Worm (Caenorhabditis elegans) whole organism, L3 larva: Measurements from ENCODE around the gene clec-187.

ENCODE experiments used
- ZK546.5 ChIP-seq: sonication (generic microtip); optimal IDR thresholded peaks from 2 replicates; lab custom pipeline; 2017; ENCODE audit warnings: missing biosample characterization, missing genetic modification characterization
- aly-2 ChIP-seq: fragments of 150-350 bp; optimal IDR thresholded peaks from 2 replicates; lab custom pipeline; 2014; ENCODE audit warnings: missing biosample characterization, missing genetic modification characterization
- ama-1 ChIP-seq: fragments of 150-350 bp; optimal IDR thresholded peaks from 2 replicates; lab custom pipeline; 2018
- ceh-28 ChIP-seq: fragments of 150-350 bp; optimal IDR thresholded peaks from 2 replicates; lab custom pipeline; 2014; ENCODE audit warnings: missing biosample characterization, missing genetic modification reagents, missing genetic modification characterization
- ceh-9 ChIP-seq: sonication (generic microtip); optimal IDR thresholded peaks from 2 replicates; lab custom pipeline; 2018; ENCODE audit warnings: missing biosample characterization, missing genetic modification characterization
- egl-27 ChIP-seq: sonication (generic microtip); optimal IDR thresholded peaks from 4 replicates; lab custom pipeline; 2017; ENCODE audit warnings: missing biosample characterization, missing genetic modification reagents, missing genetic modification characterization
- egl-5 ChIP-seq: fragments of 150-350 bp; optimal IDR thresholded peaks from 2 replicates; lab custom pipeline; 2017; ENCODE audit warnings: missing biosample characterization, missing genetic modification reagents, missing genetic modification characterization, inconsistent platforms
- elt-1 ChIP-seq: fragments of 150-350 bp; optimal IDR thresholded peaks from 2 replicates; lab custom pipeline; 2014; ENCODE audit warnings: missing biosample characterization, missing genetic modification characterization
- elt-2 ChIP-seq: sonication (generic microtip); optimal IDR thresholded peaks from 2 replicates; lab custom pipeline; 2016; ENCODE audit warnings: missing genetic modification reagents, mild to moderate bottlenecking, missing genetic modification characterization, missing compliant biosample characterization
- elt-3 ChIP-seq, 3 experiments: fragments of 150-350 bp in 1 of 3; sonication (generic microtip) in 2 of 3; optimal IDR thresholded peaks; 2 replicates in 2 of 3; 4 replicates in 1 of 3; lab custom pipeline; 2014 to 2017; ENCODE audit warnings: missing biosample characterization in 3 of 3, missing genetic modification characterization in 3 of 3
- eor-1 ChIP-seq, 2 experiments: fragments of 150-350 bp; optimal IDR thresholded peaks; 2 replicates each; lab custom pipeline; 2014 to 2018; ENCODE audit warnings: missing biosample characterization in 2 of 2, missing genetic modification characterization in 2 of 2
- fkh-10 ChIP-seq: sonication (generic microtip); optimal IDR thresholded peaks from 2 replicates; lab custom pipeline; 2017; ENCODE audit warnings: missing biosample characterization, missing genetic modification reagents, missing genetic modification characterization
- fkh-2 ChIP-seq: fragments of 150-350 bp; optimal IDR thresholded peaks from 2 replicates; lab custom pipeline; 2014; ENCODE audit warnings: missing biosample characterization, missing genetic modification reagents, missing genetic modification characterization
- lin-39 ChIP-seq: fragments of 150-350 bp; optimal IDR thresholded peaks from 2 replicates; lab custom pipeline; 2018; ENCODE audit warnings: missing biosample characterization, missing genetic modification reagents, missing genetic modification characterization
- mdl-1 ChIP-seq: fragments of 150-350 bp; optimal IDR thresholded peaks from 2 replicates; lab custom pipeline; 2014; ENCODE audit warnings: missing biosample characterization, missing genetic modification characterization
- mml-1 ChIP-seq: fragments of 150-350 bp; sonication (generic microtip); optimal IDR thresholded peaks from 3 replicates; lab custom pipeline; 2014; ENCODE audit warnings: missing biosample characterization, missing genetic modification characterization
- nfya-1 ChIP-seq: sonication (generic microtip); optimal IDR thresholded peaks from 2 replicates; lab custom pipeline; 2017; ENCODE audit warnings: missing genetic modification characterization, mild to moderate bottlenecking, missing compliant biosample characterization, antibody characterized with exemption, moderate library complexity; ENCODE audit not compliant: insufficient read depth
- nhr-11 ChIP-seq: fragments of 150-350 bp; optimal IDR thresholded peaks from 2 replicates; lab custom pipeline; 2014; ENCODE audit warnings: missing biosample characterization, missing genetic modification characterization
- nhr-25 ChIP-seq: sonication (generic microtip); optimal IDR thresholded peaks from 2 replicates; lab custom pipeline; 2017; ENCODE audit warnings: missing biosample characterization, missing genetic modification characterization
- nhr-28 ChIP-seq: fragments of 150-350 bp; optimal IDR thresholded peaks from 2 replicates; lab custom pipeline; 2014; ENCODE audit warnings: missing biosample characterization, missing genetic modification characterization
- nhr-76 ChIP-seq: fragments of 150-350 bp; sonication (generic microtip); optimal IDR thresholded peaks from 5 replicates; lab custom pipeline; 2014; ENCODE audit warnings: missing biosample characterization, missing genetic modification characterization
- pha-4 ChIP-seq: fragments of 150-350 bp; optimal IDR thresholded peaks from 2 replicates; lab custom pipeline; 2014; ENCODE audit warnings: missing biosample characterization, missing genetic modification reagents, missing genetic modification characterization
- pqm-1 ChIP-seq: fragments of 150-350 bp; optimal IDR thresholded peaks from 2 replicates; lab custom pipeline; 2017; ENCODE audit warnings: missing biosample characterization, missing genetic modification characterization, inconsistent platforms
- skn-1 ChIP-seq: fragments of 150-350 bp; optimal IDR thresholded peaks from 2 replicates; lab custom pipeline; 2014; ENCODE audit warnings: missing biosample characterization, missing genetic modification characterization
- unc-62 ChIP-seq: fragments of 150-350 bp; sonication (generic microtip); optimal IDR thresholded peaks from 4 replicates; lab custom pipeline; 2014; ENCODE audit warnings: missing biosample characterization, missing genetic modification reagents, missing genetic modification characterization
- zag-1 ChIP-seq: fragments of 150-350 bp; optimal IDR thresholded peaks from 2 replicates; lab custom pipeline; 2014; ENCODE audit warnings: missing biosample characterization, missing genetic modification characterization

Gene clec-187

ce11 chrIV:12893166-12893565 lies 21.9 kb upstream of the clec-187 start, which contains the start of gene K08D8.12:
Gene K08D8.12 (plus strand): TSS chrIV:12893466.
- TF ChIP-seq mdl-1 (tag; lab: Kevin White, UChicago) (no peak), nhr-76 (no peak), elt-3 (tag; optimal IDR thresholded peaks at IDR 0.05; lab: Kevin White, UChicago) (no peak), lin-39 (tag; lab: Kevin White, UChicago) (no peak), ceh-28 (tag; lab: Kevin White, UChicago) (no peak), unc-62 (GFP tag; lab: Kevin White, UChicago) (no peak), pha-4 (tag; lab: Kevin White, UChicago) (no peak), ceh-9 (no peak), ama-1 (lab: Kevin White, UChicago) (no peak)
- TF ChIP-seq, all 47 proteins: peak for 0

DNA sequence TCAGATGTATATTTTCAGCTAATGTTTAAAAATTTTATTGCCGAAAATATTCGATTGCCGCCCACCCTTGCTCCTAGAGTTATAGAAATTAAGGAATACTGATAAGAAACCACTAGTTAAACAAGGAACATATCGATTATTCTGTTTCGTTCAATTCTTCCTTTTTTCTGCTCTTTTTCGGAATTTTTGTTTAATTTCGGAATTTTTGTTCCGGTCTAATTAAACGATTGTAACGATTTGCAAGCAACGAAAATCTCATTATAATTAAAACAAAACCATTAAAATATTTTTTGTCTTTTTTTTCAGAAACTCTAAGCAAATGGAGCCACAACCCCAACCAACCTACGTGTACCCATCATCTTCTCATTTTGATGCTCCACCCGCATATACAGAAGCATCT lies 20.9 kb upstream of the clec-187 start, which contains the start of gene K08D8.1:
TSS of gene K08D8.1 (plus strand) at position 301 of the 400 bp plus-strand sequence.
- no peak for TF ChIP-seq egl-5
- TF ChIP-seq zag-1 (tag; lab: Kevin White, UChicago) = no peak
- TF ChIP-seq ceh-28 (tag; lab: Kevin White, UChicago) = no peak
- no peak for TF ChIP-seq nhr-28 (tag; lab: Kevin White, UChicago)
- TF ChIP-seq egl-27 = no peak
- TF ChIP-seq fkh-10 (GFP tag; lab: Kevin White, UChicago) = no peak
- peak; percentile 30 for TF ChIP-seq elt-2 (tag; lab: Kevin White, UChicago)

DNA sequence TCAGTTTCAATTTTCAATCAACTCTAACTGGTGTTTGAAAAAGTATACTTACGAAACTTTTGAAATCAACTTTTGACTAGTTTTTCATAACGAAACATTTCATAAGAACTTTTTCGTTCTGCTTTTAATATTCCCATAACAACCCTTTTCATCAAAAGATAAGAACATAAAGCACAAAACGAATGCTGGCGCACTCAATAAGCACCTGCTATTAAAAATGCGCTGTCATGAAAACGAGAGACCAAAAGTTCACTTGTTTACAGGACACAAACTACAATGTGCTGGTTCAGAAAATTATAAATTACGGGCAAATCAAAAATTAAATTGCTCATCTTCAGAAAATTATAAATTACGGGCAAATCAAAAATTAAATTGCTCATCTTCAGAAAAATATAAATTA lies 19.8 kb upstream of the clec-187 start:
- TF ChIP-seq fkh-2 (tag; lab: Kevin White, UChicago) = no peak
- TF ChIP-seq nfya-1 = no peak
- no peak for TF ChIP-seq elt-1 (tag; lab: Kevin White, UChicago)
- peak; percentile 14 for TF ChIP-seq pqm-1 (tag; lab: Kevin White, UChicago)
- no peak for TF ChIP-seq nhr-25 (tag; lab: Kevin White, UChicago)
- no peak for TF ChIP-seq egl-5
- TF ChIP-seq elt-2 (tag; lab: Kevin White, UChicago) = peak; percentile 65
- TF ChIP-seq pha-4 (tag; lab: Kevin White, UChicago) = no peak
- no peak for TF ChIP-seq aly-2 (tag; lab: Kevin White, UChicago)
- TF ChIP-seq mml-1 (tag; lab: Kevin White, UChicago) = no peak

DNA sequence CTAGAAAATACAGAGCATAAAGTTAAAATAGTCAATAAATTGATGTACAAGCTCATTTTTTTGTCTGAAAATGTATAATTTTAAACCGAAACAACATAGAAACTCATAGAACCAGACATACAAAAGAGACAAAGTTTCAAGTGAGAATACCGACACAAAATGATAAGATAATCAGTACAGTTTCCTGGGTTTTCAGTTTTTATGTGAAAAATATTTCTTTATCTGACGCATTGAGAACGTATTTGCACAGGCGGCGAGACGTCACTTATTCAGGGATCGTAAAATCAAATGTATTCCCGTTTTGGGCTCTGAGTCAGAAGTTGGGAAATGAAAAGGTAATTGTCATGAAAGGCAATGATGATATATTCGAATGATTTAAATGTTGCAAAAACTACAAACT lies 19.1 kb upstream of the clec-187 start, which contains the start of gene K08D8.6:
TSS of gene K08D8.6 (minus strand) at position 64 of the 400 bp plus-strand sequence.
- TF ChIP-seq eor-1 (tag; optimal IDR thresholded peaks at IDR 0.05; lab: Kevin White, UChicago) (no peak), pqm-1 (tag; lab: Kevin White, UChicago) (peak; percentile 93), elt-2 (tag; lab: Kevin White, UChicago) (peak; percentile 94)
- TF ChIP-seq, all 47 proteins: peak for 2

DNA sequence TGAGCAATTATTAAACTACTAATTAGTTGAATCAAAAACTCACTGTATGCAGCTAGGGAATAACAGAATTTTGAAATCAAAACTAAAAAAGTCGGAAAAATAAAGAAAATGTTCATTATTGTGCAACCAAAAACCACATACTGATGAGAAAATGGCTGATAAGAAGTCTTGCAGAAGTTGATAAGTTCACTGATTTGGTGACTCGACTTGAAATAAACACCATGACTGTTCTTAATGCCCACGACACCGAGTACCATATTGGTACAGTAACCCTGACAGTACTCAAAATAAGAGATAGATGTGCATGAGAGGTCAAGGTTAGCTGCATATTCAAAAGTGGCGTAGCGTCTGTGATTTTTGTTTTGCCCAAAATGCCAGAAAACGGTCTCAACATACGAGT lies 14.7 kb upstream of the clec-187 start:
- peak; percentile 13 for TF ChIP-seq elt-2 (tag; lab: Kevin White, UChicago)
- TF ChIP-seq nhr-76 = no peak
- TF ChIP-seq, all 47 proteins: peak for 1

DNA sequence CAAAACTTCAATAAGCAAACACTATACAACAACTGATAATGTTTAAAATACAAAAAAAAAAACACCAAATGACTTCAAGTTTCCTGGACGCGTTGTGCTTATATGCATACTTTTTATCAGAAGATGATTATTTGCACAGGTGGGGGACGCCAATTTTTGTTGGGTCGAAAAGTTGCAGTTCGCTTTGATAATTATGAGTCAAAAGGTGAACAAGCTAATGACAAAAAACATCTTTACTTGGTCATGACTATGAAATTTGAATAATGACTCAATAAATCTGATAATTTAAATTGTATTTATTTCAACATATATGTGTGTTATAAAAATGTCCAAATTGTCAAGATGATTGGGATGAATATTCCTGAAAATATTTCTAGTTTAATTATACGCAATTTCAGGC lies 11.9 kb upstream of the clec-187 start, which contains the start of gene ZK896.4:
TSS of gene ZK896.4 (minus strand) at position 101 of the 400 bp plus-strand sequence.
- no peak for TF ChIP-seq skn-1 (tag; lab: Kevin White, UChicago)
- peak; percentile 26 for TF ChIP-seq elt-2 (tag; lab: Kevin White, UChicago)

ce11 chrIV:12879557-12879956 lies 8.3 kb upstream of the clec-187 start, which contains the start of gene ZK896.5:
Gene ZK896.5 (minus strand): TSS chrIV:12879645.
- TF ChIP-seq pha-4 (tag; lab: Kevin White, UChicago) (peak; percentile 79), elt-2 (tag; lab: Kevin White, UChicago) (peak; percentile 85), nhr-11 (tag; lab: Kevin White, UChicago) (no peak), pqm-1 (tag; lab: Kevin White, UChicago) (peak; percentile 95)

DNA sequence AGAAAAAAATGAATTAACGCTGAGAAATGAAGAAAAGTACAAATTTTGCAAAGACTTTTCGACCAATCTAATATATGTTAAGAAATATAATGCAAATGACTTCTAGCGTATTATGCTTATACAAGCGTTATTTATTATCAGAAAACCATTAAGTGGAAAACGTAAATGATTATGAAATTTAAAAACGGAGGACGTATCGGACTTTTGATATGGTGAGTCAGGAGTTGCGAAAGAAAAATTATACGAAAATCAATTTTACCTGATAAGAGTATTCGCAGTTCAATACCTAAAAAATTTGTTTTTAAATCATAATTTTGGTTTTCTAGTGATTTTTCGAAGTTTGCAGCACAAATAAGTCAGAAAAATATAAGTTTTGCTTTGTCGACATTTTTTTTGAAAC lies 5.3 kb upstream of the clec-187 start:
- TF ChIP-seq pqm-1 (tag; lab: Kevin White, UChicago) (peak; percentile 74), ceh-28 (tag; lab: Kevin White, UChicago) (no peak), ZK546.5 (tag; lab: Kevin White, UChicago) (no peak), elt-2 (tag; lab: Kevin White, UChicago) (peak; percentile 62)
- TF ChIP-seq, all 47 proteins: peak for 2
